Worm (Caenorhabditis elegans) whole organism, late embryonic: ENCODE measurements around the gene slfl-5.

Experiments used
- ahr-1 ChIP-seq: sonication (generic microtip); optimal IDR thresholded peaks from 2 replicates; lab custom pipeline; 2016; ENCODE audit warnings: missing genetic modification characterization, missing compliant biosample characterization
- ama-1 ChIP-seq: fragments of 150-350 bp; optimal IDR thresholded peaks from 2 replicates; lab custom pipeline; 2014
- ceh-9 ChIP-seq: sonication (generic microtip); optimal IDR thresholded peaks from 2 replicates; lab custom pipeline; 2016; ENCODE audit warnings: mild to moderate bottlenecking, missing genetic modification characterization, inconsistent platforms, missing compliant biosample characterization
- dve-1 ChIP-seq: sonication (generic microtip); optimal IDR thresholded peaks from 2 replicates; lab custom pipeline; 2017; ENCODE audit warnings: antibody characterized with exemption, mild to moderate bottlenecking, missing genetic modification characterization, missing compliant biosample characterization
- eyg-1 ChIP-seq: sonication (generic microtip); optimal IDR thresholded peaks from 2 replicates; lab custom pipeline; 2016; ENCODE audit warnings: missing genotype, missing genetic modification characterization, missing compliant biosample characterization
- fkh-10 ChIP-seq: fragments of 150-350 bp; optimal IDR thresholded peaks from 2 replicates; lab custom pipeline; 2014; ENCODE audit warnings: missing biosample characterization, missing genetic modification reagents, missing genetic modification characterization
- lim-6 ChIP-seq: sonication (generic microtip); optimal IDR thresholded peaks from 2 replicates; lab custom pipeline; 2016; ENCODE audit warnings: missing genetic modification characterization, missing compliant biosample characterization
- lin-11 ChIP-seq: fragments of 200-800 bp; sonication (Bioruptor generic); optimal IDR thresholded peaks from 2 replicates; lab custom pipeline; 2018; ENCODE audit warnings: mild to moderate bottlenecking, missing genetic modification characterization, missing compliant biosample characterization
- nfya-1 ChIP-seq: sonication (generic microtip); optimal IDR thresholded peaks from 2 replicates; lab custom pipeline; 2017; ENCODE audit warnings: missing genetic modification characterization, mild to moderate bottlenecking, missing compliant biosample characterization, antibody characterized with exemption, moderate library complexity
- nhr-11 ChIP-seq: fragments of 150-350 bp; optimal IDR thresholded peaks from 2 replicates; lab custom pipeline; 2014; ENCODE audit warnings: missing biosample characterization, missing genetic modification characterization
- pat-9 ChIP-seq: fragments of 200-800 bp; sonication (Bioruptor generic); optimal IDR thresholded peaks from 2 replicates; lab custom pipeline; 2018; ENCODE audit warnings: mild to moderate bottlenecking, missing genetic modification characterization, moderate library complexity, missing compliant biosample characterization
- pha-4 ChIP-seq: fragments of 150-350 bp; optimal IDR thresholded peaks from 2 replicates; lab custom pipeline; 2018; ENCODE audit warnings: missing biosample characterization, missing genetic modification reagents, missing genetic modification characterization
- sox-4 ChIP-seq: sonication (generic microtip); optimal IDR thresholded peaks from 2 replicates; lab custom pipeline; 2017; ENCODE audit warnings: mild to moderate bottlenecking, missing genetic modification characterization, inconsistent platforms, missing compliant biosample characterization
- tbx-2 ChIP-seq: sonication (generic microtip); optimal IDR thresholded peaks from 2 replicates; lab custom pipeline; 2016; ENCODE audit warnings: missing genetic modification characterization, missing compliant biosample characterization

ce11 chrV:12233425-12233824, 11.4 kb downstream of the slfl-5 start:
- TF ChIP-seq fkh-10: no peak
- TF ChIP-seq nhr-11: no peak
- no peak for TF ChIP-seq ahr-1
- no peak for TF ChIP-seq dve-1 (tag; lab: Kevin White, UChicago)
- no peak for TF ChIP-seq lin-11
- TF ChIP-seq ceh-9 (tag; lab: Kevin White, UChicago): no peak
- TF ChIP-seq eyg-1 (tag; lab: Kevin White, UChicago): no peak
- TF ChIP-seq pha-4 (tag; lab: Kevin White, UChicago): no peak
- TF ChIP-seq pat-9 (tag; lab: Kevin White, UChicago): peak; percentile 7
- TF ChIP-seq sox-4 (tag; lab: Kevin White, UChicago): no peak
- TF ChIP-seq nfya-1 (tag; lab: Kevin White, UChicago): peak; percentile 55
- TF ChIP-seq lim-6 (tag; lab: Kevin White, UChicago): no peak
- TF ChIP-seq ama-1: no peak
- no peak for TF ChIP-seq tbx-2 (tag; lab: Kevin White, UChicago)
